Fruit fly (Drosophila melanogaster) whole organism, embryonic: ENCODE measurements around the gene CG6066.

Experiments
- CG10959 ChIP-seq: fragments of 200-800 bp; sonication (Bioruptor generic); IDR thresholded peaks from 2 replicates; pipeline ENCODE4 v1.3.6; 2022; ENCODE audit warnings: missing biosample characterization, missing genetic modification characterization
- CG11085 ChIP-seq: fragments of 200-800 bp; sonication (Bioruptor generic); IDR thresholded peaks from 2 replicates; pipeline ENCODE4 v1.3.6; 2022; ENCODE audit warnings: missing biosample characterization, missing genetic modification characterization
- CG11247 ChIP-seq: fragments of 200-800 bp; sonication (Bioruptor generic); IDR thresholded peaks from 2 replicates; pipeline ENCODE4 v1.3.6; 2022; ENCODE audit warnings: missing biosample characterization, missing genetic modification characterization
- CG12659 ChIP-seq: fragments of 200-800 bp; sonication (Bioruptor generic); optimal IDR thresholded peaks from 3 replicates; lab custom pipeline; 2017; ENCODE audit warnings: mild to moderate bottlenecking, missing biosample characterization, missing genetic modification reagents, missing genetic modification characterization
- CG13287 ChIP-seq: fragments of 200-800 bp; sonication (Bioruptor generic); IDR thresholded peaks from 2 replicates; pipeline ENCODE4 v1.3.6; 2022; ENCODE audit warnings: missing biosample characterization, missing genetic modification characterization; ENCODE audit not compliant: partially characterized antibody
- CG13424 ChIP-seq: fragments of 200-800 bp; sonication (Bioruptor generic); optimal IDR thresholded peaks from 2 replicates; lab custom pipeline; 2019; ENCODE audit warnings: missing biosample characterization, mild to moderate bottlenecking, missing genetic modification characterization, moderate library complexity
- CG15601 ChIP-seq: fragments of 200-800 bp; sonication (Bioruptor generic); optimal IDR thresholded peaks from 3 replicates; lab custom pipeline; 2019; ENCODE audit warnings: missing biosample characterization, mild to moderate bottlenecking, missing genetic modification characterization, moderate library complexity
- CG1792 ChIP-seq: fragments of 200-800 bp; sonication (Bioruptor generic); optimal IDR thresholded peaks from 2 replicates; lab custom pipeline; 2016; ENCODE audit warnings: missing biosample characterization, missing genetic modification characterization
- CG18599 ChIP-seq: fragments of 200-800 bp; sonication (Bioruptor generic); optimal IDR thresholded peaks from 3 replicates; lab custom pipeline; 2017; ENCODE audit warnings: missing biosample characterization, missing genetic modification characterization, mild to moderate bottlenecking, moderate library complexity, missing genetic modification reagents
- CG2129 ChIP-seq: fragments of 200-800 bp; sonication (Bioruptor generic); IDR thresholded peaks from 2 replicates; pipeline ENCODE4 v1.3.6; 2022; ENCODE audit warnings: missing biosample characterization, missing genetic modification characterization; ENCODE audit not compliant: partially characterized antibody
- CG2875 ChIP-seq: fragments of 200-800 bp; sonication (Bioruptor generic); optimal IDR thresholded peaks from 2 replicates; lab custom pipeline; 2017; ENCODE audit warnings: missing biosample characterization, mild to moderate bottlenecking, missing genetic modification characterization, missing genetic modification reagents
- CG2889 ChIP-seq: fragments of 200-800 bp; sonication (Bioruptor generic); IDR thresholded peaks from 3 replicates; pipeline ENCODE4 v1.3.6; 2022; ENCODE audit warnings: missing biosample characterization, missing genetic modification characterization
- CG31441 ChIP-seq: fragments of 200-800 bp; sonication (Bioruptor generic); IDR thresholded peaks from 2 replicates; pipeline ENCODE4 v1.3.6; 2022; ENCODE audit warnings: missing biosample characterization, missing genetic modification characterization
- CG3163 ChIP-seq: fragments of 200-800 bp; sonication (Bioruptor generic); optimal IDR thresholded peaks from 3 replicates; lab custom pipeline; 2016; ENCODE audit warnings: missing biosample characterization, missing genetic modification characterization
- CG34422 ChIP-seq: fragments of 200-800 bp; sonication (Bioruptor generic); IDR thresholded peaks from 3 replicates; pipeline ENCODE4 v1.3.6; 2022; ENCODE audit warnings: missing biosample characterization, missing genetic modification characterization
- CG3847 ChIP-seq: fragments of 200-800 bp; sonication (Bioruptor generic); IDR thresholded peaks from 2 replicates; pipeline ENCODE4 v1.3.6; 2022; ENCODE audit warnings: missing biosample characterization, missing genetic modification characterization
- CG4360 ChIP-seq: fragments of 200-800 bp; sonication (Bioruptor generic); IDR thresholded peaks from 2 replicates; pipeline ENCODE4 v1.3.6; 2022; ENCODE audit warnings: missing biosample characterization, missing genetic modification characterization
- CG6175 ChIP-seq: fragments of 200-800 bp; sonication (Bioruptor generic); IDR thresholded peaks from 3 replicates; pipeline ENCODE4 v1.3.6; 2022; ENCODE audit warnings: missing biosample characterization, missing genetic modification characterization
- CG7786 ChIP-seq: fragments of 200-800 bp; sonication (Bioruptor generic); optimal IDR thresholded peaks from 2 replicates; lab custom pipeline; 2016; ENCODE audit warnings: missing biosample characterization, missing genetic modification characterization
- CG8765 ChIP-seq: fragments of 200-800 bp; sonication (Bioruptor generic); IDR thresholded peaks from 2 replicates; pipeline ENCODE4 v1.3.6; 2022; ENCODE audit warnings: missing biosample characterization, missing genetic modification characterization
- CHES-1-like ChIP-seq: fragments of 200-800 bp; sonication (Bioruptor generic); optimal IDR thresholded peaks from 2 replicates; lab custom pipeline; 2016; ENCODE audit warnings: missing biosample characterization, missing genetic modification characterization
- CTCF ChIP-seq: fragments of 200-800 bp; sonication (Bioruptor generic); optimal IDR thresholded peaks from 2 replicates; lab custom pipeline; 2017; ENCODE audit warnings: missing biosample characterization, mild to moderate bottlenecking, missing genetic modification characterization, moderate library complexity
- Dref ChIP-seq: fragments of 200-800 bp; sonication (Bioruptor generic); IDR thresholded peaks from 2 replicates; pipeline ENCODE4 v1.3.6; 2022; ENCODE audit warnings: missing biosample characterization, missing genetic modification characterization
- Fer1 ChIP-seq: fragments of 200-800 bp; sonication (Bioruptor generic); optimal IDR thresholded peaks from 2 replicates; lab custom pipeline; 2017; ENCODE audit warnings: missing biosample characterization, mild to moderate bottlenecking, missing genetic modification characterization
- Gug ChIP-seq: fragments of 200-800 bp; sonication (Bioruptor generic); IDR thresholded peaks from 4 replicates; pipeline ENCODE4 v1.3.6; 2022; ENCODE audit warnings: missing biosample characterization, missing genetic modification characterization
- Hand ChIP-seq: fragments of 200-800 bp; sonication (Bioruptor generic); optimal IDR thresholded peaks from 2 replicates; lab custom pipeline; 2017; ENCODE audit warnings: mild to moderate bottlenecking, missing biosample characterization, missing genetic modification reagents, missing genetic modification characterization
- Hr39 ChIP-seq: fragments of >200 bp; optimal IDR thresholded peaks from 2 replicates; lab custom pipeline; 2017
- Hr78 ChIP-seq, 2 experiments: fragments of 200-800 bp in 1 of 2; fragments of >200 bp in 1 of 2; sonication (Bioruptor generic) in 1 of 2; optimal IDR thresholded peaks; 2 replicates each; lab custom pipeline; 2017 to 2019; ENCODE audit warnings: missing biosample characterization in 2 of 2, missing genetic modification characterization in 2 of 2, mild to moderate bottlenecking in 1 of 2, moderate library complexity in 1 of 2
- Med ChIP-seq: fragments of 200-800 bp; sonication (Bioruptor generic); peaks from one replicate; lab custom pipeline; 2016; ENCODE audit warnings: missing biosample characterization, missing genetic modification characterization, mild to moderate bottlenecking, inconsistent platforms, moderate library complexity
- Sox100B ChIP-seq: fragments of 200-800 bp; sonication (Bioruptor generic); optimal IDR thresholded peaks from 3 replicates; lab custom pipeline; 2018; ENCODE audit warnings: missing biosample characterization, mild to moderate bottlenecking, missing genetic modification characterization
- ab ChIP-seq: fragments of 200-800 bp; sonication (Bioruptor generic); optimal IDR thresholded peaks from 2 replicates; lab custom pipeline; 2016; ENCODE audit warnings: missing biosample characterization, missing genetic modification characterization
- ap ChIP-seq: fragments of 200-800 bp; sonication (Bioruptor generic); IDR thresholded peaks from 2 replicates; pipeline ENCODE4 v1.3.6; 2022; ENCODE audit warnings: missing biosample characterization, missing genetic modification characterization
- ase ChIP-seq: fragments of 200-800 bp; sonication (Bioruptor generic); IDR thresholded peaks from 3 replicates; pipeline ENCODE4 v1.3.6; 2022; ENCODE audit warnings: missing biosample characterization, missing genetic modification characterization
- ash1 ChIP-seq: fragments of 200-800 bp; sonication (Bioruptor generic); optimal IDR thresholded peaks from 2 replicates; lab custom pipeline; 2018; ENCODE audit warnings: missing biosample characterization, mild to moderate bottlenecking, missing genetic modification characterization
- az2 ChIP-seq: fragments of 200-800 bp; sonication (Bioruptor generic); optimal IDR thresholded peaks from 3 replicates; lab custom pipeline; 2016; ENCODE audit warnings: missing biosample characterization, missing genetic modification characterization
- crol ChIP-seq: fragments of 200-800 bp; sonication (Bioruptor generic); IDR thresholded peaks from 2 replicates; pipeline ENCODE4 v1.3.6; 2022; ENCODE audit warnings: missing biosample characterization, missing genetic modification characterization
- da ChIP-seq: fragments of 200-800 bp; sonication (Bioruptor generic); optimal IDR thresholded peaks from 2 replicates; lab custom pipeline; 2016; ENCODE audit warnings: missing biosample characterization, missing genetic modification characterization
- dpn ChIP-seq, 2 experiments: fragments of 200-800 bp; sonication (Bioruptor generic); optimal IDR thresholded peaks; 3 replicates each; lab custom pipeline; 2016; ENCODE audit warnings: missing biosample characterization in 2 of 2, missing genetic modification characterization in 2 of 2
- ftz-f1 ChIP-seq: fragments of 200-800 bp; sonication (Bioruptor generic); optimal IDR thresholded peaks from 2 replicates; lab custom pipeline; 2016; ENCODE audit warnings: missing biosample characterization, missing genetic modification characterization
- gt ChIP-seq: fragments of 200-800 bp; sonication (Bioruptor generic); IDR thresholded peaks from 2 replicates; pipeline ENCODE4 v1.3.6; 2022; ENCODE audit warnings: missing biosample characterization, missing genetic modification characterization
- hth ChIP-seq: fragments of >200 bp; optimal IDR thresholded peaks from 2 replicates; lab custom pipeline; 2017; ENCODE audit warnings: inconsistent platforms
- kah ChIP-seq: fragments of 200-800 bp; sonication (Bioruptor generic); optimal IDR thresholded peaks from 2 replicates; lab custom pipeline; 2018; ENCODE audit warnings: missing biosample characterization, mild to moderate bottlenecking, missing genetic modification characterization
- kay ChIP-seq: fragments of 200-800 bp; sonication (Bioruptor generic); optimal IDR thresholded peaks from 2 replicates; lab custom pipeline; 2016; ENCODE audit warnings: missing biosample characterization, missing genetic modification characterization
- klu ChIP-seq: fragments of 200-800 bp; sonication (Bioruptor generic); IDR thresholded peaks from 2 replicates; pipeline ENCODE4 v1.3.6; 2022; ENCODE audit warnings: missing biosample characterization, missing genetic modification characterization
- mirr ChIP-seq: fragments of 200-800 bp; sonication (Bioruptor generic); optimal IDR thresholded peaks from 3 replicates; lab custom pipeline; 2018; ENCODE audit warnings: missing biosample characterization, mild to moderate bottlenecking, missing genetic modification characterization
- odd ChIP-seq: fragments of 200-800 bp; sonication (Bioruptor generic); optimal IDR thresholded peaks from 2 replicates; lab custom pipeline; 2017; ENCODE audit warnings: missing biosample characterization, mild to moderate bottlenecking, missing genetic modification characterization
- sd ChIP-seq: fragments of 200-800 bp; sonication (Bioruptor generic); optimal IDR thresholded peaks from 3 replicates; lab custom pipeline; 2018; ENCODE audit warnings: missing biosample characterization, mild to moderate bottlenecking, missing genetic modification characterization, moderate library complexity
- shn ChIP-seq: fragments of 200-800 bp; sonication (Bioruptor generic); optimal IDR thresholded peaks from 3 replicates; lab custom pipeline; 2016; ENCODE audit warnings: missing biosample characterization, missing genetic modification characterization
- so ChIP-seq: fragments of 200-800 bp; sonication (Bioruptor generic); IDR thresholded peaks from 3 replicates; pipeline ENCODE4 v1.3.6; 2022; ENCODE audit warnings: missing biosample characterization, missing genetic modification characterization
- toy ChIP-seq: fragments of 200-800 bp; sonication (Bioruptor generic); IDR thresholded peaks from 2 replicates; pipeline ENCODE4 v1.3.6; 2022; ENCODE audit warnings: missing biosample characterization, missing genetic modification characterization
- tup ChIP-seq: fragments of 200-800 bp; sonication (Bioruptor generic); optimal IDR thresholded peaks from 2 replicates; lab custom pipeline; 2016; ENCODE audit warnings: missing biosample characterization, mild to moderate bottlenecking, missing genetic modification characterization, moderate library complexity

CG6066 gene

dm6 chr3R:27153062-27153878 lies 36.8 kb upstream of the CG6066 start (continued):
- TF ChIP-seq CG34422 (GFP tag; lab: Robert Waterston, UW), result peak; percentile 43; the same call in 1 of the 3 replicates
- TF ChIP-seq Gug (GFP tag; lab: Robert Waterston, UW), result no peak; the same call in 3 of the 4 replicates
- peak; percentile 17 for TF ChIP-seq CG7786
- peak; percentile 21 for TF ChIP-seq CG15601 (tag; lab: Kevin White, UChicago)
- TF ChIP-seq CG13287, result no peak
- no peak for TF ChIP-seq CG2129
- no peak for TF ChIP-seq sd (tag; lab: Kevin White, UChicago)
- no peak for TF ChIP-seq CG11085 (GFP tag; lab: Robert Waterston, UW)
- no peak for TF ChIP-seq CG10959 (GFP tag; lab: Robert Waterston, UW)
- TF ChIP-seq CG3163 (GFP tag; lab: Kevin White, UChicago), result no peak
- no peak for TF ChIP-seq mirr (GFP tag; lab: Kevin White, UChicago)
- TF ChIP-seq Hand, result peak; percentile 34
- no peak for TF ChIP-seq Hr78 (GFP tag; optimal IDR thresholded peaks at IDR 0.05; lab: Kevin White, UChicago)
- TF ChIP-seq CG1792 (GFP tag; lab: Kevin White, UChicago), result no peak
- no peak for TF ChIP-seq ap
- no peak for TF ChIP-seq ase (GFP tag; lab: Robert Waterston, UW)
- peak; percentile 19 to 22 for TF ChIP-seq dpn (GFP tag; optimal IDR thresholded peaks at IDR 0.05; lab: Kevin White, UChicago)
- no peak for TF ChIP-seq CTCF
- TF ChIP-seq CG18599 (GFP tag; lab: Kevin White, UChicago), result peak; percentile 71
- no peak for TF ChIP-seq ab
- TF ChIP-seq CG8765 (GFP tag; lab: Robert Waterston, UW), result no peak
- TF ChIP-seq CG2875, result no peak
- TF ChIP-seq az2, result peak; percentile 12
- TF ChIP-seq CG12659 (GFP tag; lab: Kevin White, UChicago), result peak; percentile 62
- TF ChIP-seq CG6175 (GFP tag; lab: Robert Waterston, UW), result no peak
- TF ChIP-seq ftz-f1 (GFP tag; lab: Kevin White, UChicago), result no peak
- TF ChIP-seq toy (GFP tag; lab: Robert Waterston, UW), result no peak
- TF ChIP-seq kah (GFP tag; lab: Kevin White, UChicago), result no peak
- TF ChIP-seq da, result no peak
- no peak for TF ChIP-seq hth
- TF ChIP-seq Sox100B (GFP tag; lab: Kevin White, UChicago), result no peak
- TF ChIP-seq kay, result peak; percentile 18
- TF ChIP-seq CG31441 (GFP tag; lab: Robert Waterston, UW), result peak; percentile 70
- TF ChIP-seq odd (GFP tag; lab: Kevin White, UChicago), result peak; percentile 39
- TF ChIP-seq CG3847, result 0 out of 2 replicates have a peak, but pooled peaks have one; percentile 23
- TF ChIP-seq Med (GFP tag; lab: Kevin White, UChicago), result peak; percentile 78
- no peak for TF ChIP-seq ash1 (GFP tag; lab: Kevin White, UChicago)
- TF ChIP-seq CG2889 (GFP tag; lab: Robert Waterston, UW), result no peak
- TF ChIP-seq gt (GFP tag; lab: Robert Waterston, UW), result no peak
- TF ChIP-seq CHES-1-like (GFP tag; lab: Kevin White, UChicago), result peak; percentile 48
- peak; percentile 80 for TF ChIP-seq crol (GFP tag; lab: Robert Waterston, UW)
- no peak for TF ChIP-seq Hr39
- TF ChIP-seq CG4360, result no peak
- TF ChIP-seq tup (GFP tag; lab: Kevin White, UChicago), result no peak
- TF ChIP-seq so (GFP tag; lab: Robert Waterston, UW), result no peak
- TF ChIP-seq shn (GFP tag; lab: Kevin White, UChicago), result no peak
- TF ChIP-seq Dref (GFP tag; lab: Robert Waterston, UW), result no peak
- TF ChIP-seq CG13424 (tag; lab: Kevin White, UChicago), result peak; percentile 38
- 0 out of 2 replicates have a peak, but pooled peaks have one; percentile 9 for TF ChIP-seq klu (GFP tag; lab: Robert Waterston, UW)
- peak; percentile 46 for TF ChIP-seq Fer1
- TF ChIP-seq CG11247 (GFP tag; lab: Robert Waterston, UW), result no peak
